Worm (Caenorhabditis elegans) whole organism, L2 larva: ENCODE data around the gene F49C12.12.

Experiments used
- ZK546.5 ChIP-seq: sonication (generic microtip); optimal IDR thresholded peaks from 2 replicates; lab custom pipeline; 2017; ENCODE audit warnings: missing biosample characterization, missing genetic modification characterization
- ama-1 ChIP-seq: fragments of 150-350 bp; optimal IDR thresholded peaks from 2 replicates; lab custom pipeline; 2018; ENCODE audit warnings: inconsistent platforms
- nhr-10 ChIP-seq: sonication (generic microtip); optimal IDR thresholded peaks from 2 replicates; lab custom pipeline; 2017; ENCODE audit warnings: missing biosample characterization, missing genetic modification characterization
- nhr-12 ChIP-seq: fragments of 150-350 bp; optimal IDR thresholded peaks from 2 replicates; lab custom pipeline; 2014; ENCODE audit warnings: missing biosample characterization, missing genetic modification characterization
- nhr-25 ChIP-seq: fragments of 150-350 bp; sonication (generic microtip); optimal IDR thresholded peaks from 3 replicates; lab custom pipeline; 2014; ENCODE audit warnings: missing biosample characterization, missing genetic modification characterization
- unc-39 ChIP-seq: fragments of 150-350 bp; optimal IDR thresholded peaks from 2 replicates; lab custom pipeline; 2014; ENCODE audit warnings: missing biosample characterization, missing genetic modification characterization
- unc-55 ChIP-seq: fragments of 150-350 bp; sonication (generic microtip); optimal IDR thresholded peaks from 3 replicates; lab custom pipeline; 2014; ENCODE audit warnings: missing biosample characterization, missing genetic modification reagents, missing genetic modification characterization
- unc-62 ChIP-seq: fragments of 150-350 bp; optimal IDR thresholded peaks from 2 replicates; lab custom pipeline; 2014; ENCODE audit warnings: missing biosample characterization, missing genetic modification reagents, missing genetic modification characterization

DNA sequence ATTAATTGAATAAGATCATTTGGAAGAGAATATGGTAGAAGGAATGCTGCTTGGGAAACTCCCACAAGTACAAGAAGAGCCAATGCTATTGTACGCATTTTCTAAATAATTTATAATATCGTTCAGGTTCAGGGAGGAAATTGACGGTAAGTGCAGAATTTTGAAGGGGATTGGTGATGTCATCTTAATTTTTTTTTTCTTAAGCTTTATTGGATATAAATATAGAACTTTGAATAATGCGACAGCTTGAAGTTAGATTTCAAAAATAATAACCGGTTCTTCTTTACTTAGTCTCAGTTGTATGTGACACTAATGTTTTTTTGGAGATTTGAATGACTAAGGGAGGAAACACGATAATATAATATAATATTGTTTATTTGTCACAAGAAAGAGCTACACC, 9.9 kb upstream of the F49C12.12 start, which contains the start of gene nspg-7.1:
- TF ChIP-seq ZK546.5 (no peak), ama-1 (lab: Kevin White, UChicago) (no peak), unc-39 (tag; lab: Kevin White, UChicago) (no peak), nhr-10 (tag; lab: Kevin White, UChicago) (no peak), unc-62 (no peak), nhr-25 (tag; lab: Kevin White, UChicago) (no peak), nhr-12 (tag; lab: Kevin White, UChicago) (no peak), unc-55 (GFP tag; lab: Kevin White, UChicago) (no peak)
